Fruit fly (Drosophila melanogaster): ENCODE results near the gene Rala.

- TF ChIP-seq nerfin-2 (GFP tag; IDR thresholded peaks at IDR 0.05; ENCODE audit: partially characterized antibody) (no peak), CG6175 (GFP tag; IDR thresholded peaks at IDR 0.05) (no peak), gro (GFP tag; optimal IDR thresholded peaks at IDR 0.05) (no peak)
Observed at dm6 chrX:3715616-3716015, 3.8 kb downstream of the Rala start.
